Worm (Caenorhabditis elegans): Measurements from ENCODE around the gene ttc-37.

DNA sequence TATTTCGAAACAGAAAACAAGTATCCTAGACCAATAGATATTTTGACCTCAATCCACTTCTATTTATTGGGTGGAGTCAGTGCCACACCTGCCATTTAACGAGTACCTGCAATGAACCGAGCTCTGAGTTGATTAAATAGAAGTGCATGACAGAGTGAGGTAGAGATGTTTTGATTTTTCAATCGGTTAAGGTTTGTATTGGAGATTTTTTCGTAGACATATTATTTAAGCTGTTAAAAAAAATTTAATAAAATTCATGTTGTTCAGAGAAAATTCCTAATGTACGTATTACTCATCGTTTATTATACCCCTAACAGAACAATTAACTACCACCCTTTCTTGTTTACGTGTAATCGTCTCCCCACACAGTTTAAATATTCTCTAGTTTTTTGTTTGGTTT lies 48.8 kb upstream of the ttc-37 start, which contains the start of gene srx-38:
- TF ChIP-seq alr-1 (tag; optimal IDR thresholded peaks at IDR 0.05) (no peak), nhr-237 (tag; optimal IDR thresholded peaks at IDR 0.05) (no peak), sma-3 (GFP tag; optimal IDR thresholded peaks at IDR 0.05) (no peak), ztf-11 (tag; optimal IDR thresholded peaks at IDR 0.05) (no peak), lin-39 (tag; optimal IDR thresholded peaks at IDR 0.05) (no peak), unc-39 (tag; optimal IDR thresholded peaks at IDR 0.05) (no peak), elt-3 (tag; optimal IDR thresholded peaks at IDR 0.05) (no peak), aly-2 (tag; optimal IDR thresholded peaks at IDR 0.05) (no peak), unc-62 (GFP tag; optimal IDR thresholded peaks at IDR 0.05) (no peak), unc-55 (GFP tag; optimal IDR thresholded peaks at IDR 0.05) (no peak), mab-5 (tag; optimal IDR thresholded peaks at IDR 0.05) (no peak), mdl-1 (tag; optimal IDR thresholded peaks at IDR 0.05) (no peak), Y55F3AM.14 (GFP tag; optimal IDR thresholded peaks at IDR 0.05) (no peak), lsy-2 (tag; optimal IDR thresholded peaks at IDR 0.05) (no peak)

All from whole organism, L2 larva.